Worm (Caenorhabditis elegans) whole organism, L1 larva: ENCODE results near the gene Y47A7.2.

Source experiments
- ces-1 ChIP-seq: fragments of 150-350 bp; optimal IDR thresholded peaks from 2 replicates; lab custom pipeline; 2014; ENCODE audit warnings: missing biosample characterization, missing genetic modification reagents, missing genetic modification characterization
- egl-27 ChIP-seq, 2 experiments: fragments of 150-350 bp in 1 of 2; sonication (generic microtip); optimal IDR thresholded peaks; 3 replicates each; lab custom pipeline; 2017 to 2018; ENCODE audit warnings: missing biosample characterization in 2 of 2, missing genetic modification characterization in 2 of 2, missing genetic modification reagents in 2 of 2
- fos-1 ChIP-seq: fragments of 150-350 bp; optimal IDR thresholded peaks from 2 replicates; lab custom pipeline; 2014; ENCODE audit warnings: missing biosample characterization, missing genetic modification characterization
- lin-39 ChIP-seq: fragments of 150-350 bp; optimal IDR thresholded peaks from 2 replicates; lab custom pipeline; 2014; ENCODE audit warnings: missing biosample characterization, missing genetic modification reagents, missing genetic modification characterization
- lsy-2 ChIP-seq, 2 experiments: fragments of 150-350 bp; optimal IDR thresholded peaks; 2 replicates each; lab custom pipeline; 2014; ENCODE audit warnings: missing biosample characterization in 2 of 2, missing genetic modification characterization in 2 of 2
- nhr-76 ChIP-seq: sonication (generic microtip); optimal IDR thresholded peaks from 2 replicates; lab custom pipeline; 2017; ENCODE audit warnings: missing biosample characterization, missing genetic modification characterization
- skn-1 ChIP-seq: fragments of 150-350 bp; optimal IDR thresholded peaks from 2 replicates; lab custom pipeline; 2014; ENCODE audit warnings: missing biosample characterization, missing genetic modification characterization
- tbx-2 ChIP-seq: sonication (generic microtip); optimal IDR thresholded peaks from 2 replicates; lab custom pipeline; 2016; ENCODE audit warnings: missing genetic modification characterization, missing compliant biosample characterization
- xbp-1 ChIP-seq: sonication (generic microtip); optimal IDR thresholded peaks from 2 replicates; lab custom pipeline; 2016; ENCODE audit warnings: missing genetic modification characterization, missing compliant biosample characterization

DNA sequence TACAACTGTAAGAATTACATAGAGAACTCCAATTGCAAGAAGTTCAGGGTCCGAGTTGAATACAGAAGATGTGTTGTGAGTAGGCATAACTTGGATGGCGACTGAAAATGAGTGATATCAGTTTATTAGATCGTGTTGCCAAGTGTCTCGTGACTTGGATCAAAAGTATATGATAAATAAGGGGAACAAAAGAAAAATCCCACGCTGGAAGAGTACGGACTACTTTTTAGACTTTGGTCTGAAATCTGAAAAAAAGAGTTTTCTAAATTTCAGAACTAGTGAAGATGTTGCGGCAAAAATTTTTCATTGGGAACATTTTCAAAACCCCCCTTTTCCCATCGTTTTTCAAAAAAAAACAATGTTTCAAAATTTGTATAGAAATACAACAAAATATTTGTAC, 28.6 kb downstream of the Y47A7.2 start, which contains the start of gene srt-64:
- TF ChIP-seq tbx-2 (tag; lab: Kevin White, UChicago): no peak
- no peak for TF ChIP-seq fos-1 (tag; lab: Kevin White, UChicago)
- TF ChIP-seq lin-39 (tag; lab: Kevin White, UChicago): no peak
- TF ChIP-seq skn-1 (tag; lab: Kevin White, UChicago): no peak
- no peak for TF ChIP-seq egl-27 (tag; optimal IDR thresholded peaks at IDR 0.05; lab: Kevin White, UChicago)
- no peak for TF ChIP-seq nhr-76 (tag; lab: Kevin White, UChicago)
- TF ChIP-seq ces-1 (GFP tag; lab: Kevin White, UChicago): no peak
- TF ChIP-seq lsy-2 (tag; optimal IDR thresholded peaks at IDR 0.05; lab: Kevin White, UChicago): no peak
- no peak for TF ChIP-seq xbp-1 (tag; lab: Kevin White, UChicago)
